Fruit fly (Drosophila melanogaster): Measurements from ENCODE around the gene CG18249.
A peak's percentile ranks its signal among the peaks of the same experiment; 100 is the strongest.

CG18249 gene

dm6 chr3R:8243720-8244119, 23.8 kb downstream of the CG18249 start, which contains the start of the genes CG9636, CG18749 and CG33722 (continued):
- TF ChIP-seq NC2α (GFP tag; optimal IDR thresholded peaks at IDR 0.05) (no peak), tio (GFP tag; optimal IDR thresholded peaks at IDR 0.05) (peak; percentile 15), CG1647 (GFP tag; optimal IDR thresholded peaks at IDR 0.05) (no peak), Dll (GFP tag; IDR thresholded peaks at IDR 0.05; ENCODE audit: partially characterized antibody) (peak; percentile 99), CG14441 (GFP tag; IDR thresholded peaks at IDR 0.05) (peak; percentile 68), CG4424 (GFP tag; optimal IDR thresholded peaks at IDR 0.05) (peak; percentile 85), zf30C (GFP tag; optimal IDR thresholded peaks at IDR 0.05) (no peak), Elba2 (GFP tag; optimal IDR thresholded peaks at IDR 0.05) (peak; percentile 42), Gug (GFP tag; IDR thresholded peaks at IDR 0.05) (0 out of 4 replicates have a peak, but pooled peaks have one; percentile 31), esg (GFP tag; conservative IDR thresholded peaks at IDR 0.05) (peak; percentile 43), CG17361 (GFP tag; IDR thresholded peaks at IDR 0.05) (peak; percentile 80), CG6272 (GFP tag; IDR thresholded peaks at IDR 0.05) (peak; percentile 66), nerfin-1 (tag; optimal IDR thresholded peaks at IDR 0.05) (peak; percentile 72), Dp (GFP tag; optimal IDR thresholded peaks at IDR 0.05) (peak; percentile 48), shn (GFP tag; optimal IDR thresholded peaks at IDR 0.05) (no peak), fu2 (GFP tag; optimal IDR thresholded peaks at IDR 0.05) (no peak), CG13775 (GFP tag; optimal IDR thresholded peaks at IDR 0.05) (peak; percentile 74), CG3838 (GFP tag; optimal IDR thresholded peaks at IDR 0.05) (no peak), CG10267 (tag; optimal IDR thresholded peaks at IDR 0.05) (peak; percentile 79), CG12155 (GFP tag; optimal IDR thresholded peaks at IDR 0.05) (peak; percentile 74), CG12104 (GFP tag; optimal IDR thresholded peaks at IDR 0.05) (peak; percentile 50), CG15514 (GFP tag; optimal IDR thresholded peaks at IDR 0.05) (peak; percentile 96), CoRest (tag; optimal IDR thresholded peaks at IDR 0.05) (peak; percentile 80), dpn (GFP tag; optimal IDR thresholded peaks at IDR 0.05) (peak; percentile 46 to 72), Max (GFP tag; optimal IDR thresholded peaks at IDR 0.05) (peak; percentile 76), Ravus (GFP tag; IDR thresholded peaks at IDR 0.05) (no peak), Hr78 (GFP tag; optimal IDR thresholded peaks at IDR 0.05) (no peak), gce (GFP tag; IDR thresholded peaks at IDR 0.05) (0 out of 3 replicates have a peak, but pooled peaks have one; percentile 36), HLHmδ (GFP tag; optimal IDR thresholded peaks at IDR 0.05) (no peak), sisA (GFP tag; IDR thresholded peaks at IDR 0.05) (peak; percentile 61), CG17328 (GFP tag; IDR thresholded peaks at IDR 0.05) (peak; percentile 58; the same call in 1 of the 2 replicates), CG7987 (GFP tag; optimal IDR thresholded peaks at IDR 0.05) (peak; percentile 21), gro (GFP tag; optimal IDR thresholded peaks at IDR 0.05) (no peak), Vsx1 (GFP tag; optimal IDR thresholded peaks at IDR 0.05) (peak; percentile 7), CG18262 (tag; optimal IDR thresholded peaks at IDR 0.05) (peak; percentile 76), CG12744 (GFP tag; optimal IDR thresholded peaks at IDR 0.05) (peak; percentile 36), sug (tag; optimal IDR thresholded peaks at IDR 0.05) (peak; percentile 72), ssp (GFP tag; IDR thresholded peaks at IDR 0.05) (peak; percentile 45; the same call in 1 of the 2 replicates), CG31388 (GFP tag; optimal IDR thresholded peaks at IDR 0.05) (no peak), bab2 (GFP tag; optimal IDR thresholded peaks at IDR 0.05) (no peak), MESR4 (GFP tag; optimal IDR thresholded peaks at IDR 0.05) (no peak), CG1529 (GFP tag; optimal IDR thresholded peaks at IDR 0.05) (peak; percentile 35), Kr (GFP tag; optimal IDR thresholded peaks at IDR 0.05) (no peak), Hmx (GFP tag; optimal IDR thresholded peaks at IDR 0.05) (no peak), dysf (GFP tag; IDR thresholded peaks at IDR 0.05) (peak; percentile 53; the same call in 2 of the 3 replicates), sens (GFP tag) (peak; percentile 88), luna (GFP tag; optimal IDR thresholded peaks at IDR 0.05) (no peak), Atf3 (GFP tag; optimal IDR thresholded peaks at IDR 0.05) (no peak), HLH3B (GFP tag; IDR thresholded peaks at IDR 0.05) (peak; percentile 60; the same call in 1 of the 2 replicates), lab (GFP tag; optimal IDR thresholded peaks at IDR 0.05) (no peak), Fer3 (tag; optimal IDR thresholded peaks at IDR 0.05) (peak; percentile 56)
